Worm (Caenorhabditis elegans) whole organism, mixed stage, embryonic: Measurements from ENCODE around the gene nhr-285.
"Not testable (repeated sequence)": the region's sequence is repeated elsewhere in the genome, so short reads cannot be mapped to it uniquely, and the experiment has no call there.

Source experiments
- M03D4.4 ChIP-seq: sonication (generic microtip); optimal IDR thresholded peaks from 2 replicates; lab custom pipeline; 2017; ENCODE audit warnings: mild to moderate bottlenecking, missing genetic modification characterization, missing compliant biosample characterization
- bed-3 ChIP-seq: fragments of 200-800 bp; sonication (Bioruptor generic); optimal IDR thresholded peaks from 3 replicates; lab custom pipeline; 2018; ENCODE audit warnings: mild to moderate bottlenecking, missing genetic modification characterization, moderate library complexity, missing compliant biosample characterization
- blmp-1 ChIP-seq: fragments of 150-350 bp; optimal IDR thresholded peaks from 2 replicates; lab custom pipeline; 2014; ENCODE audit warnings: missing biosample characterization, missing genetic modification characterization
- ceh-39 ChIP-seq: fragments of 150-350 bp; optimal IDR thresholded peaks from 2 replicates; lab custom pipeline; 2014; ENCODE audit warnings: missing biosample characterization, missing genetic modification characterization
- ceh-43 ChIP-seq: fragments of 200-800 bp; sonication (Bioruptor generic); optimal IDR thresholded peaks from 2 replicates; lab custom pipeline; 2018; ENCODE audit warnings: mild to moderate bottlenecking, missing genetic modification characterization, moderate library complexity, missing compliant biosample characterization
- ceh-83 ChIP-seq: fragments of 200-800 bp; sonication (Bioruptor generic); optimal IDR thresholded peaks from 2 replicates; lab custom pipeline; 2018; ENCODE audit warnings: mild to moderate bottlenecking, missing genetic modification characterization, missing compliant biosample characterization
- ces-1 ChIP-seq: fragments of 150-350 bp; optimal IDR thresholded peaks from 2 replicates; lab custom pipeline; 2014; ENCODE audit warnings: missing biosample characterization, missing genetic modification reagents, missing genetic modification characterization
- elt-1 ChIP-seq: sonication (generic microtip); optimal IDR thresholded peaks from 2 replicates; lab custom pipeline; 2017; ENCODE audit warnings: missing genetic modification characterization, mild to moderate bottlenecking, missing compliant biosample characterization, antibody characterized with exemption, moderate library complexity, borderline replicate concordance; ENCODE audit not compliant: insufficient read depth
- elt-3 ChIP-seq: fragments of 150-350 bp; optimal IDR thresholded peaks from 2 replicates; lab custom pipeline; 2014; ENCODE audit warnings: missing biosample characterization, missing genetic modification characterization
- flh-1 ChIP-seq: fragments of 200-800 bp; sonication (Bioruptor generic); optimal IDR thresholded peaks from 2 replicates; lab custom pipeline; 2018; ENCODE audit warnings: mild to moderate bottlenecking, missing genetic modification characterization, moderate library complexity, missing compliant biosample characterization
- hlh-1 ChIP-seq: fragments of 150-350 bp; optimal IDR thresholded peaks from 2 replicates; lab custom pipeline; 2014; ENCODE audit warnings: missing biosample characterization, missing genetic modification reagents, missing genetic modification characterization
- lin-13 ChIP-seq: fragments of 150-350 bp; optimal IDR thresholded peaks from 2 replicates; lab custom pipeline; 2014; ENCODE audit warnings: missing biosample characterization, missing genetic modification characterization
- lin-32 ChIP-seq: fragments of 200-800 bp; sonication (Bioruptor generic); optimal IDR thresholded peaks from 2 replicates; lab custom pipeline; 2018; ENCODE audit warnings: mild to moderate bottlenecking, missing genetic modification characterization, missing compliant biosample characterization
- lsy-2 ChIP-seq: fragments of 150-350 bp; optimal IDR thresholded peaks from 2 replicates; lab custom pipeline; 2014; ENCODE audit warnings: missing biosample characterization, missing genetic modification characterization
- mep-1 ChIP-seq: fragments of 150-350 bp; optimal IDR thresholded peaks from 2 replicates; lab custom pipeline; 2017; ENCODE audit warnings: missing biosample characterization, missing genetic modification reagents, missing genetic modification characterization, inconsistent platforms
- mls-2 ChIP-seq: sonication (generic microtip); optimal IDR thresholded peaks from 2 replicates; lab custom pipeline; 2016; ENCODE audit warnings: mild to moderate bottlenecking, missing genetic modification characterization, moderate library complexity, missing compliant biosample characterization
- nhr-12 ChIP-seq: fragments of 150-350 bp; optimal IDR thresholded peaks from 2 replicates; lab custom pipeline; 2014; ENCODE audit warnings: missing biosample characterization, missing genetic modification characterization
- nhr-2 ChIP-seq: fragments of 150-350 bp; optimal IDR thresholded peaks from 2 replicates; lab custom pipeline; 2014; ENCODE audit warnings: missing biosample characterization, missing genetic modification characterization
- nhr-237 ChIP-seq: fragments of 150-350 bp; optimal IDR thresholded peaks from 2 replicates; lab custom pipeline; 2014; ENCODE audit warnings: missing biosample characterization, missing genetic modification characterization
- nhr-28 ChIP-seq: fragments of 150-350 bp; optimal IDR thresholded peaks from 2 replicates; lab custom pipeline; 2014; ENCODE audit warnings: missing biosample characterization, missing genetic modification characterization
- pha-4 ChIP-seq: fragments of 150-350 bp; optimal IDR thresholded peaks from 2 replicates; lab custom pipeline; 2018; ENCODE audit warnings: missing biosample characterization, missing genetic modification reagents, missing genetic modification characterization
- sem-2 ChIP-seq: fragments of 200-800 bp; sonication (Bioruptor generic); optimal IDR thresholded peaks from 2 replicates; lab custom pipeline; 2018; ENCODE audit warnings: mild to moderate bottlenecking, missing genetic modification characterization, missing compliant biosample characterization
- snpc-4 ChIP-seq: fragments of 150-350 bp; optimal IDR thresholded peaks from 2 replicates; lab custom pipeline; 2014; ENCODE audit warnings: missing biosample characterization, missing genetic modification characterization
- sptf-1 ChIP-seq: sonication (generic microtip); optimal IDR thresholded peaks from 2 replicates; lab custom pipeline; 2017; ENCODE audit warnings: mild to moderate bottlenecking, missing genetic modification characterization, moderate library complexity, missing compliant biosample characterization
- tbx-8 ChIP-seq: fragments of 200-800 bp; sonication (Bioruptor generic); optimal IDR thresholded peaks from 2 replicates; lab custom pipeline; 2018; ENCODE audit warnings: mild to moderate bottlenecking, missing genetic modification characterization, moderate library complexity, missing compliant biosample characterization
- unc-120 ChIP-seq: sonication (generic microtip); optimal IDR thresholded peaks from 2 replicates; lab custom pipeline; 2017; ENCODE audit warnings: missing genetic modification characterization, missing compliant biosample characterization; ENCODE audit not compliant: poor library complexity, severe bottlenecking
- unc-62 ChIP-seq: fragments of 150-350 bp; optimal IDR thresholded peaks from 2 replicates; lab custom pipeline; 2014; ENCODE audit warnings: missing biosample characterization, missing genetic modification reagents, missing genetic modification characterization
- zip-8 ChIP-seq: fragments of 150-350 bp; optimal IDR thresholded peaks from 2 replicates; lab custom pipeline; 2014; ENCODE audit warnings: missing biosample characterization, missing genetic modification characterization
- ztf-11 ChIP-seq: fragments of 150-350 bp; optimal IDR thresholded peaks from 2 replicates; lab custom pipeline; 2014; ENCODE audit warnings: missing biosample characterization, missing genetic modification characterization

nhr-285 gene

ce11 chrV:15752941-15753340, 26.1 kb downstream of the nhr-285 start, which contains the start of gene str-5:
Gene str-5 (plus strand): TSS chrV:15753241.
- not testable (repeated sequence) for TF ChIP-seq unc-62 (GFP tag; lab: Kevin White, UChicago); ces-1; M03D4.4 (tag; lab: Kevin White, UChicago)

ce11 chrV:15752049-15752448, 27.0 kb downstream of the nhr-285 start, which contains the start of gene str-43:
Gene str-43 (minus strand): TSS chrV:15752149.
- no peak for TF ChIP-seq snpc-4 (tag; lab: Kevin White, UChicago)
- no peak for TF ChIP-seq ceh-83
- TF ChIP-seq ceh-39 (tag; lab: Kevin White, UChicago) = no peak
- TF ChIP-seq flh-1 (GFP tag; lab: Kevin White, UChicago) = no peak
- TF ChIP-seq mep-1 (tag; lab: Kevin White, UChicago) = no peak
- no peak for TF ChIP-seq bed-3 (GFP tag; lab: Kevin White, UChicago)
- TF ChIP-seq zip-8 (tag; lab: Kevin White, UChicago) = no peak
- no peak for TF ChIP-seq nhr-28 (tag; lab: Kevin White, UChicago)
- TF ChIP-seq nhr-2 (tag; lab: Kevin White, UChicago) = no peak
- TF ChIP-seq tbx-8 = no peak

ce11 chrV:15750130-15750529, 28.9 kb downstream of the nhr-285 start, which contains the start of gene str-6:
Gene str-6 (minus strand): TSS chrV:15750230.
- TF ChIP-seq unc-120 (tag; lab: Kevin White, UChicago) (no peak), ceh-39 (tag; lab: Kevin White, UChicago) (no peak), hlh-1 (tag; lab: Kevin White, UChicago) (no peak), tbx-8 (no peak), sptf-1 (tag; lab: Kevin White, UChicago) (no peak), sem-2 (GFP tag; lab: Kevin White, UChicago) (no peak), zip-8 (tag; lab: Kevin White, UChicago) (no peak)

ce11 chrV:15748343-15748742, 30.7 kb downstream of the nhr-285 start, which contains the start of gene T23D5.8:
Gene T23D5.8 (minus strand): TSS chrV:15748443.
- not testable (repeated sequence) for TF ChIP-seq nhr-28 (tag; lab: Kevin White, UChicago); pha-4 (tag; lab: Kevin White, UChicago); ceh-83

ce11 chrV:15744366-15744765, 34.7 kb downstream of the nhr-285 start, which contains the start of gene str-19:
Gene str-19 (minus strand): TSS chrV:15744466.
- not testable (repeated sequence) for TF ChIP-seq ztf-11, elt-1, unc-120 (tag; lab: Kevin White, UChicago)

ce11 chrV:15741851-15742250, 37.2 kb downstream of the nhr-285 start, which contains the start of gene str-18:
Gene str-18 (minus strand): TSS chrV:15741951.
- TF ChIP-seq ces-1 = no peak
- TF ChIP-seq blmp-1 (tag; lab: Kevin White, UChicago) = no peak
- no peak for TF ChIP-seq nhr-28 (tag; lab: Kevin White, UChicago)
- no peak for TF ChIP-seq ceh-39 (tag; lab: Kevin White, UChicago)

ce11 chrV:15735720-15736119, 43.3 kb downstream of the nhr-285 start, which contains the start of gene str-27:
Gene str-27 (minus strand): TSS chrV:15735820.
- TF ChIP-seq bed-3 (GFP tag; lab: Kevin White, UChicago) (no peak), zip-8 (tag; lab: Kevin White, UChicago) (no peak), sptf-1 (tag; lab: Kevin White, UChicago) (no peak), nhr-237 (no peak), mls-2 (tag; lab: Kevin White, UChicago) (no peak), unc-62 (GFP tag; lab: Kevin White, UChicago) (no peak), lin-32 (GFP tag; lab: Kevin White, UChicago) (no peak)

ce11 chrV:15733568-15733967, 45.5 kb downstream of the nhr-285 start, which contains the start of gene T23D5.3:
Gene T23D5.3 (minus strand): TSS chrV:15733668.
- TF ChIP-seq ces-1 (no peak), unc-62 (GFP tag; lab: Kevin White, UChicago) (no peak), zip-8 (tag; lab: Kevin White, UChicago) (no peak), nhr-28 (tag; lab: Kevin White, UChicago) (no peak), ceh-43 (GFP tag; lab: Kevin White, UChicago) (no peak), sptf-1 (tag; lab: Kevin White, UChicago) (no peak), nhr-12 (no peak), nhr-237 (no peak), lin-13 (tag; lab: Kevin White, UChicago) (no peak), elt-3 (tag; lab: Kevin White, UChicago) (no peak), lsy-2 (tag; lab: Kevin White, UChicago) (no peak), snpc-4 (tag; lab: Kevin White, UChicago) (no peak), ceh-83 (no peak), ceh-39 (tag; lab: Kevin White, UChicago) (no peak)
